Worm (Caenorhabditis elegans) whole organism, dauer: ENCODE results near the gene F42C5.3.

Experiments used
- unc-62 ChIP-seq: sonication (generic microtip); optimal IDR thresholded peaks from 2 replicates; lab custom pipeline; 2017; ENCODE audit warnings: missing biosample characterization, missing genetic modification reagents, missing genetic modification characterization

F42C5.3 gene

DNA sequence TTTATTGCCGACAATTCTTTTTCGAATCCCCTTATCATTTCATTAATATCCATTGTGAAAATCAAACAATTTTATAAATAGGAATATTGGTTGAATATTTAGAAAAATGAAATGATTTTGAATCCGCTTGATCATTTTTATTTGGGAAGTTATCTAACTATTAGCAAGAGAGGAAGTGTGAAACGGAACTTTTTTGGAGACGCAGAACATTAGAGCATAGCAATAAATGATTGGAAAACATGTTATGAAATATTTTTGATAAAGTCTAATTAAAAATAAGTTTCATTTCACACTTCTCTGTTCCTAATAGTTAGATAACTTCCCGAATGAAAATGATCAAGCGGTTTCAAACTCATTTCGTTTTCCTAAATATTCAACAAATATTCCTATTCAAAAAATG is at the start of gene F42C5.3:
F42C5.3 (minus strand) TSS at position 101 of the 400 bp plus-strand sequence.
- TF ChIP-seq unc-62 (GFP tag; lab: Kevin White, UChicago): no peak

DNA sequence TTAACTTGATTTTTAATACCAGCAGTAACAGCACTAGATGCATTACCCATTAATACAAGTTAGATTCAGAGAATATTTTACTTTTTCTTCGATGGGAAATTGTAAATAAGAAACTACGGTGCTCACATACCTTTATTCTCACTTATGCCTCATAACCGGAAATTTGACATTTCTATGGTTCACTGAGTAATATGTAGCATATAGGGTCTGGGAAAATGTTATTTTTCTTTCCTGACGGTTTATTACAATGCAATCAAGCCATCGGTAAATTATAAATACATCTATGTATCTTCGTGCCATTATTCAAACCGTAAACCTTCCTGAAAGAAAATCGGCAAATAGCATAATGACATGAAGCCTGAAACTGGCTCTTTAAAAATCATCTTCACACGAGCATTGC is 45.3 kb upstream of the F42C5.3 start, which contains the start of gene ocr-4:
ocr-4 (minus strand) TSS at position 101 of the 400 bp plus-strand sequence.
- TF ChIP-seq unc-62 (GFP tag; lab: Kevin White, UChicago): no peak

DNA sequence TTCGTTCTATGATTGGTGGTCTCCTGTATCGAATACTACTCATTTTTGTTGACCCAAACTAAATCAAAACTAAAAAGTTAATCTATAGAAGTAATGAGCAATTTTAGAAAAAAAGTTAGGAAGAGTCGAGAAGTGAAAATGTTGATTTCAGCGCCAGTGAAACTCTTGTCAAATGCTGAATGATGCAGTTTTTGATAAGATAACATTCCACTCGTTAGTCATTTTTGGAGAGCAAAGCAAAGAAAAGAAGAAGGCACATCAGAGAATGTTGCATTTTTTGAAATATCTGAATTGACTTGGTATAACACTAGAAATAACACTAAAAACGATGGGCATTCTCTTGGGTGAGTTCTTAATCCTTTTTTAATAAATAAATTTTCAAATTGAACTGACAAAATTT is 41.5 kb upstream of the F42C5.3 start, which contains the start of gene sqst-2:
sqst-2 (minus strand) TSS at position 58 of the 400 bp plus-strand sequence.
- TF ChIP-seq unc-62 (GFP tag; lab: Kevin White, UChicago): no peak

DNA sequence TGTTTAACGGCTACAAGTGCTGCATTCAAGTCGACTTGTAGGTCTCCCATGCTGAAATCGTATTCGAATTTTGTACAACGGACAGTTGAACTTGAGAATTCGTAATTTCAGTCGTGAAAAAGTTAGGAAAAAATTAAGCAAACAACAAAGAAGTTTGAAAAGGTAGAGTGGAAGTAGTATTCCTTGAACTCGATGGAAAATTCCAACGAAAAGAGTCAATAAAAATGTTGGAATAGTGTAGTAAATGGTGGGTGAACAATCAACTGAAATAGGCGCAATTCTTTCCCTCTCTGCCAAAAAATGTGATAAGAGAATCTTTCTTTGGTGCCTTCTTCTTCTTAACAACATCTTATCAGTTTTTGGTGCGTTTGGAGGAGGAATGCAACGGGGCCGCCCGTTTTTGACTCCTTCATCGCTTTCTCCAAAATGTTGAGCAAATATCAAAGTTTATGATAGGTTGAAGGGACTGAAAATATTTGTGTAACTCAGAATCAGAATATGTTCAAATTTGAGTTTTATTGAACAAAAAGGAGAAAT is 39.3 kb upstream of the F42C5.3 start, which contains the start of gene ifo-1:
ifo-1 (minus strand) TSS at position 51 of the 537 bp plus-strand sequence.
- no peak for TF ChIP-seq unc-62 (GFP tag; lab: Kevin White, UChicago)

DNA sequence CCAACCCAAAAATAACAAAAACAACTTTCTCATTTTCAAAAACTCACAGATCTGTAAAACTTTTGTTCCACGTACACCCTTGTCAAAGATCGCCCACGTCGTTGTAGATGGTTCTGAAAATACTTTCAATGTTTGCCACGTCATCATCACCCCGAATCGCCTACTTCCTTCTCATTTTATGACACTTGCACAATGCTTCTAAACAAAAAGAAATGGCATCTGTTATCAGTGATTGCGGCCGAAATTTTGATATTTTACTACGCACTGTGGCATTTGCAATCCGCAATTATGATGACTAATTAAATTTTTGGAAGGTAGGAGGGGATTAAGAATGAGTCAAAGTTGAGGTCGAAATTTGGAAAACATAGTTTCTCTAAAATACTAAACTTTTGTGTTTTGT is 38.3 kb upstream of the F42C5.3 start:
- no peak for TF ChIP-seq unc-62 (GFP tag; lab: Kevin White, UChicago)

- TF ChIP-seq unc-62 (GFP tag; lab: Kevin White, UChicago): no peak
These were observed 37.5 kb upstream of the F42C5.3 start for ce11 chrIV:7324913-7325312.

- no peak for TF ChIP-seq unc-62 (GFP tag; lab: Kevin White, UChicago)
These were observed 36.5 kb upstream of the F42C5.3 start for ce11 chrIV:7323904-7324303.

DNA sequence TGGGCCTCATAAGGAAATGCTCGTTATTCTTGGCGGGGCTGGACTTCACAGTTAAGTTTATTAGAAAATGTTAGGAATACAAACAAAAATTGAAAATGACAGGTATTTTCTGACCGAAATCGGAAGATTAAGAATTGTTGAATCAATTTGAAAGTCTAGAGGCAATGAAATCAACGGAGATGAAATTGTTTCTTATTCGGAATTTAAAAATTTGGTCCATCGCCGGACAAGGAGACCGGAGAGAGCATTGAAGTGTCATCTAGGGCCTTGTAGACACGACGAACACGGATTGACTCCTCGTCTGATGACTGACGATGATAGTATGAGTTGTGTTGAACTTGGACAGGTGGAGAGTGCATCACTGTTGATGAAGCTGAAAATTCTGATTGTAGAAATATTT is 33.3 kb upstream of the F42C5.3 start:
- no peak for TF ChIP-seq unc-62 (GFP tag; lab: Kevin White, UChicago)

DNA sequence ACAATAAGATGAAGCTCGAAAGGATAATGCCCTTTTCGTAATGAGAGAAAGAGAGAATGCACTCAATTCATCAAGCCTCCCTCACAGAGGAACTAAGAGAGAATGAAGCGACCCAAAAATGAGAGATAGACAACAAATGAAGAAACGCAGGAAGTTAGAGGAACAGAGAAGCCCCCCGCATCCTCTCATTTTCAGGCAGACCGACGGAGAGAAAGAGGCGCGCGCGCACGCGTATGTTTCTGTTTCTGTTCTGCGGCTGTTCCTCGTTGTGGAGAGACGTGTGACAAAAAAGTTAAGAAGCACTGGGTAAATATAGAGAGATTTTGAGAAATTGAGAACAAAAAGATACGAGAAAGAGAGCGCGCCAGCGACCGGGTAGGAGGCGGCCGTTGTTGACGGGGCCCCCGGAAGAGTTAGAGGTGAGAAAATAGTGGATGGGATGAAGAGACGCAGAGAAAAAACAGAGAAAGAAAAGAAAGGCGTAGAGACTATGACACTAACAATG is 32.6 kb upstream of the F42C5.3 start:
- no peak for TF ChIP-seq unc-62 (GFP tag; lab: Kevin White, UChicago)

DNA sequence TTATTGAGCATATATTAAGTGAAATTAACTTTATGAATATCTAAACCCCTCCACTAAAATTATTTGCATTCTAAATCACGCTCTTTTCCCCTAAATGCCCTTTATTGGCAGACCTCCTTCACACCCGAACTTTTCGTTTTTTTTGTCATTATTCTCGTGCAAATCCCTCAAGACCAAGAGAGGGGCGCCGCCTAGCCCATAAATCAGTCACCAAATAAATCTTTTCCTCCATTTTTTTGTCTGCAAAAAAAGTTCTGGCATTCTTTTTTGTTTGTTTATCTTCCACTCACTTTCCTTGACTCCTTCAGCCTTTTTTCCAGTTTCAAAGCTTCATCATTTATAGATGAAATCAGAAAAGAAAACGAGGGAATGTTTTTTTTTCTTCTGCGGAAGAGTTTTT is 31.5 kb upstream of the F42C5.3 start:
- no peak for TF ChIP-seq unc-62 (GFP tag; lab: Kevin White, UChicago)

DNA sequence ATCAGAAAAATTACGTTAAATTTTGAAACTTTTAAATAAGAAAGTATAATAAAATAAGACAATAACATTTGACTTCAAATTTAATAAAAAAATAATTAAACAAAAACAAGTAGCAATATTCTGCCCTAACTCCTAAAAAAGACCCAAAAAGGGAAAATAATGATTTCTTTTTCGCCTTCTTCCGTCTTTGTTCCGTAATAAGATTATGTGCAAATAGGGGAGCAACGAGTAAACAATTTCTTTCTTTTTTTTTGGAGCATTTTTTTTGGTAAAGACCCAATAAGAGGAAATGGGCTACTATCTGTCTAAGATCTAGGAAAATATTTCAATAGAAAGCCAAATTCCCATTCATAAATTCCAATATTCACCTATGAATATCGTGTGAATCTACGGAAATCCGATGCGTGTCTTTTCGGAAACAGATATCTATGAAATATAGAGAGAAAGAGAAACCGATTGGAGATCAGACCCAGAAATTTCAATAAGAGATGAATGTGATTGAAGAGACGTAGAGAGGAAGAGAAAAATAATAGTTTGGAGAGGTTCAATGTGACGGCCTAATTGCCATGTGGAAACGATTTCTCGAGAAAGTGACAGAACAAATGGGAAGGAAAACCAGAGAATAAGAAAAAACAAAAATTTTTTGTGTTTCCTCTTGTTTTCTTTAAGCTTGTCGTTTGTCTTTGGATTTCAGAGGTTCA is 30.6 kb upstream of the F42C5.3 start:
- no peak for TF ChIP-seq unc-62 (GFP tag; lab: Kevin White, UChicago)

DNA sequence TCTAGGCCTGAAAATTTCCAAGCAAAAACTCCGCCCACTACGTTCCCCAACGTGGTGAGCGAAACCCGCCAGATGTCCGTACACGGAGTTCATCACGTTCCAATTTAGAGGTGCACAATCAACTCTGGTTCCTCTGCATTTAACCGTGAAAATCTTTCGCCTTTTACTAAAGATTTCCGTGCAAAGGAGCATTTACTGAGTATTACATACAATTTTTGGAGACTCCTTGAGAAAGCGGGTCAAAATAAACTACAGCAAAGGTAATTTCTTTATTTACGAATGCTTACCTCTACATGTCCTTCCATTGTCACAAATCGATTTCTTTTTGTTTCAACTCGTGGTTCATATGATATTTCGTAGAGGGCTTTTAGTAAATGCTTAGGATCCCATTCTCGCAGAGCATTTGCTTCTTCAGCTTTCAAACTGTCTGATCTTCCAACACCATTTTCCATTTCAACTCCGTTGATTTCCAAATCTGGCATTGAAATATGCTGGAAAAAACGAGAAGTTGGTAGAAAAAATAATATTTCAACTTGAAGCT is 29.3 kb upstream of the F42C5.3 start, which contains the start of gene F42C5.9:
F42C5.9 (minus strand) TSS at position 491 of the 541 bp plus-strand sequence.
- TF ChIP-seq unc-62 (GFP tag; lab: Kevin White, UChicago): no peak

DNA sequence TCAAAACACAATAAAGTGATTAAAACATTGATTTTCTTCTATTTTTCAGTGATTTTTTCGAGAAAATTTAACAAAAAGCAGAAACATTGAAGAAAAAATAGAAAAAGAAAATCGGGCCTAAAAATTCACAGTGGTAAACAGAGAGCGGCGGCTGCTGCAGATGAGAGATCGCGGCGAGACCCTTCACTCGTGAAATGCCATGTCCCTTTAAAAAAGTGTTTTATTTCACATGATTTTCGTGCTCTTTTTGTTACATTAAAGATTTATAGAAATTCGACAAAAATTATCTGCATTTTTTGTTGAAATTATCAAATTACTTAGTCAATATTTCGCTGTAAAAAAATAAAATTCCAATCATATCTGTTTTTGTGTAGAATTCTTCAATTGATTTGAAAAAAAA is 26.6 kb upstream of the F42C5.3 start:
- no peak for TF ChIP-seq unc-62 (GFP tag; lab: Kevin White, UChicago)

DNA sequence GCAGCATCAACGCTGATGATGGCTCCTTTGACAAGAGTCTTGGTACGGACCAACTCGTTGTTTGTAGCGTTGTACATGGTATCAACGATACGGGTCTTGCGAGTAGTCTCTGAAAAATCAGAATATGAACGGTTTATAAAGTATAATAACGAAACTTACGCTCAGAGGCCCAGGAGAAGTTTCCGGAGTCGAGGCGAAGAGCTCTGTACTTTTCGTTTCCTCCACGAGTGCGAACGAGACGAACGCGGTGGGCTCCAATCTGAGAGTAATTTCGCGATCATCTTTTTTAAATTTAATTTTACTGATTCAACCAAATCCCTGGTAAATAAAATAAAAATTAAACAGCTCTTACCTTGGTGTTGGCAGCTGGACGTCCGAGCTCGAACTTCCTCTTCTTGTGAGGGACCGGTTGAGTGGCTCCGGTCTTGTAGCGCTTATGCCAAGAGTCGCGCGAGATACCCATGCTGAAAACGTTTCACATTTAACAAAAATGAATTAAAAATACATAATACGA is 26.1 kb upstream of the F42C5.3 start, which contains the start of gene rps-8:
rps-8 (minus strand) TSS at position 464 of the 514 bp plus-strand sequence.
- TF ChIP-seq unc-62 (GFP tag; lab: Kevin White, UChicago): no peak

DNA sequence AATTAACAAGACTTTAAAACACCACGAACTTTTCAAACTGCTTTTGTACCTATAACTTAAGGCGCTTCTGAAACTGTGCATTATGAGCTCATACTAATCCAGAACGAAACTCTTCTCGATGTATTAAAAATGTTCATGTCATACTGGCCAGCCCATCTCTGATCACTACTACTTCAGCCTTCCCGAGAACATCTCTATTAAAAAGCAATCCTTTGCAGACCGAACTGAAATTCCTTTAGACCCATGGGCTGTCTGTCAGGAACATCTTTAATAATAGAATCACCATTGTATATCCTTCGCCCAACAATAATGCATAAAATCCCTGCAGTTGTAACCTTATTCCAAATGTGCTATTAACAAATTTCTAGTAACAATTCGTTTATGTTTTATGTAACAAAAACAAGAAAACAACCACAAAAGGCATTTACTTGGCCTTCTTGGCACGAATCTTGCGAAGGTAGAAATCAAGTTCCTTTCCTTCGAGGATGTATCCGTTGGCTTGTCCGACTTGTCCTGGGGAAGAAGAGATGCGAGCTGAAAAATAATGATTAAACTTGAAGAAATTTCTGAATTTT is 25.3 kb upstream of the F42C5.3 start:
- TF ChIP-seq unc-62 (GFP tag; lab: Kevin White, UChicago): no peak

- TF ChIP-seq unc-62 (GFP tag; lab: Kevin White, UChicago): no peak
These were observed 23.5 kb upstream of the F42C5.3 start for ce11 chrIV:7310842-7311241.
